Worm (Caenorhabditis elegans) whole organism, L4 larva: ENCODE data around the gene T04A8.18.

ENCODE experiments used
- D1046.2 ChIP-seq: fragments of 200-800 bp; sonication (Bioruptor generic); IDR thresholded peaks from 2 replicates; pipeline ENCODE4 v1.3.6; 2022; ENCODE audit warnings: missing genetic modification characterization, missing compliant biosample characterization
- F10B5.3 ChIP-seq: sonication (generic microtip); optimal IDR thresholded peaks from 2 replicates; lab custom pipeline; 2016; ENCODE audit warnings: mild to moderate bottlenecking, missing genetic modification characterization, missing compliant biosample characterization
- F49E8.2 ChIP-seq: sonication (generic microtip); optimal IDR thresholded peaks from 2 replicates; lab custom pipeline; 2016; ENCODE audit warnings: missing compliant biosample characterization, mild to moderate bottlenecking, missing genetic modification characterization, borderline replicate concordance
- T20F7.1 ChIP-seq: fragments of 200-800 bp; sonication (Bioruptor generic); optimal IDR thresholded peaks from 2 replicates; lab custom pipeline; 2018; ENCODE audit warnings: mild to moderate bottlenecking, missing genetic modification characterization, missing compliant biosample characterization
- aha-1 ChIP-seq: fragments of 150-350 bp; peaks from one replicate; lab custom pipeline; 2014; ENCODE audit warnings: missing biosample characterization, missing genetic modification characterization
- arid-1 ChIP-seq: fragments of 200-800 bp; sonication (Bioruptor generic); conservative IDR thresholded peaks from 2 replicates; pipeline ENCODE4 v1.3.6; 2022; ENCODE audit warnings: missing genetic modification reagents, missing genetic modification characterization, missing compliant biosample characterization
- ceh-32 ChIP-seq: sonication (generic microtip); optimal IDR thresholded peaks from 2 replicates; lab custom pipeline; 2016; ENCODE audit warnings: mild to moderate bottlenecking, missing genetic modification characterization, missing compliant biosample characterization; ENCODE audit not compliant: poor library complexity
- ceh-62 ChIP-seq: sonication (generic microtip); optimal IDR thresholded peaks from 2 replicates; lab custom pipeline; 2017; ENCODE audit warnings: missing biosample characterization, missing genetic modification characterization
- ceh-82 ChIP-seq: sonication (generic microtip); optimal IDR thresholded peaks from 2 replicates; lab custom pipeline; 2017; ENCODE audit warnings: missing biosample characterization, missing genetic modification characterization
- cey-2 ChIP-seq: sonication (generic microtip); optimal IDR thresholded peaks from 3 replicates; lab custom pipeline; 2017; ENCODE audit warnings: missing genetic modification characterization, mild to moderate bottlenecking, missing compliant biosample characterization, antibody characterized with exemption, borderline replicate concordance; ENCODE audit not compliant: insufficient read depth
- daf-16 ChIP-seq, 3 experiments: sonication (generic microtip); optimal IDR thresholded peaks; 2 replicates each; lab custom pipeline; 2016 to 2017; ENCODE audit warnings: missing genetic modification characterization in 3 of 3, missing genetic modification reagents in 3 of 3, mild to moderate bottlenecking in 2 of 3, missing compliant biosample characterization in 2 of 3, missing biosample characterization in 1 of 3, moderate library complexity in 1 of 3
- dpl-1 ChIP-seq: fragments of 150-350 bp; optimal IDR thresholded peaks from 2 replicates; lab custom pipeline; 2014; ENCODE audit warnings: missing biosample characterization, missing genetic modification reagents, missing genetic modification characterization
- dve-1 ChIP-seq: sonication (generic microtip); optimal IDR thresholded peaks from 2 replicates; lab custom pipeline; 2017; ENCODE audit warnings: antibody characterized with exemption, mild to moderate bottlenecking, missing genetic modification characterization, missing compliant biosample characterization; ENCODE audit not compliant: insufficient read depth
- hif-1 ChIP-seq, 2 experiments: sonication (generic microtip); optimal IDR thresholded peaks; 2 replicates each; lab custom pipeline; 2016 to 2017; ENCODE audit warnings: missing compliant biosample characterization in 2 of 2, missing genetic modification characterization in 2 of 2, missing genetic modification reagents in 2 of 2, missing genotype in 2 of 2, mild to moderate bottlenecking in 1 of 2
- hlh-11 ChIP-seq: fragments of 200-800 bp; sonication (Bioruptor generic); optimal IDR thresholded peaks from 2 replicates; lab custom pipeline; 2018; ENCODE audit warnings: mild to moderate bottlenecking, missing genetic modification characterization, missing compliant biosample characterization
- hlh-30 ChIP-seq: sonication (generic microtip); optimal IDR thresholded peaks from 2 replicates; lab custom pipeline; 2017; ENCODE audit warnings: antibody characterized with exemption, mild to moderate bottlenecking, missing genetic modification characterization, missing compliant biosample characterization; ENCODE audit not compliant: insufficient read depth
- jun-1 ChIP-seq: fragments of 150-350 bp; optimal IDR thresholded peaks from 2 replicates; lab custom pipeline; 2014; ENCODE audit warnings: missing biosample characterization, missing genetic modification reagents, missing genetic modification characterization
- lin-1 ChIP-seq: fragments of 200-800 bp; sonication (Bioruptor generic); IDR thresholded peaks from 2 replicates; pipeline ENCODE4 v1.3.6; 2022; ENCODE audit warnings: missing genetic modification reagents, missing genetic modification characterization, missing compliant biosample characterization
- lin-38 ChIP-seq: fragments of 200-800 bp; sonication (Bioruptor generic); IDR thresholded peaks from 2 replicates; pipeline ENCODE4 v1.3.6; 2022; ENCODE audit warnings: missing genetic modification reagents, missing genetic modification characterization, missing compliant biosample characterization
- lin-39 ChIP-seq: fragments of 150-350 bp; optimal IDR thresholded peaks from 2 replicates; lab custom pipeline; 2014; ENCODE audit warnings: missing biosample characterization, missing genetic modification reagents, missing genetic modification characterization
- lsy-2 ChIP-seq, 2 experiments: fragments of 150-350 bp in 1 of 2; sonication (generic microtip) in 1 of 2; optimal IDR thresholded peaks; 2 replicates each; lab custom pipeline; 2014 to 2017; ENCODE audit warnings: missing biosample characterization in 2 of 2, missing genetic modification characterization in 2 of 2
- mdt-29 ChIP-seq: fragments of 200-800 bp; sonication (Bioruptor generic); IDR thresholded peaks from 2 replicates; pipeline ENCODE4 v1.3.6; 2022; ENCODE audit warnings: missing genetic modification reagents, missing genetic modification characterization, missing compliant biosample characterization
- mes-2 ChIP-seq: sonication (generic microtip); optimal IDR thresholded peaks from 2 replicates; lab custom pipeline; 2016; ENCODE audit warnings: missing genotype, mild to moderate bottlenecking, missing genetic modification characterization, missing compliant biosample characterization; ENCODE audit not compliant: poor library complexity, severe bottlenecking
- mxl-3 ChIP-seq: fragments of 200-800 bp; sonication (Bioruptor generic); optimal IDR thresholded peaks from 2 replicates; lab custom pipeline; 2018; ENCODE audit warnings: mild to moderate bottlenecking, missing genetic modification characterization, missing compliant biosample characterization
- nhr-28 ChIP-seq: fragments of 150-350 bp; optimal IDR thresholded peaks from 2 replicates; lab custom pipeline; 2014; ENCODE audit warnings: missing biosample characterization, missing genetic modification characterization
- nhr-41 ChIP-seq: fragments of 200-800 bp; sonication (Bioruptor generic); IDR thresholded peaks from 2 replicates; pipeline ENCODE4 v1.3.6; 2022; ENCODE audit warnings: missing genetic modification reagents, missing genetic modification characterization, missing compliant biosample characterization
- nhr-6 ChIP-seq: fragments of 150-350 bp; optimal IDR thresholded peaks from 2 replicates; lab custom pipeline; 2014; ENCODE audit warnings: missing biosample characterization, missing genetic modification characterization
- nhr-77 ChIP-seq: fragments of 150-350 bp; optimal IDR thresholded peaks from 2 replicates; lab custom pipeline; 2014; ENCODE audit warnings: missing biosample characterization, missing genetic modification characterization
- sdz-12 ChIP-seq: fragments of 200-800 bp; sonication (Bioruptor generic); optimal IDR thresholded peaks from 2 replicates; lab custom pipeline; 2018; ENCODE audit warnings: mild to moderate bottlenecking, missing genetic modification characterization, missing compliant biosample characterization
- skn-1 ChIP-seq: fragments of 150-350 bp; optimal IDR thresholded peaks from 2 replicates; lab custom pipeline; 2014; ENCODE audit warnings: missing biosample characterization, missing genetic modification characterization
- tra-1 ChIP-seq: fragments of 200-800 bp; sonication (Bioruptor generic); IDR thresholded peaks from 2 replicates; pipeline ENCODE4 v1.3.6; 2022; ENCODE audit warnings: missing genetic modification reagents, missing genetic modification characterization, missing compliant biosample characterization
- unc-62 ChIP-seq, 3 experiments: fragments of 150-350 bp in 1 of 3; sonication (generic microtip); optimal IDR thresholded peaks in 2 of 3; peaks in 1 of 3; 1 replicate in 1 of 3; 2 replicates in 2 of 3; lab custom pipeline; 2014 to 2017; ENCODE audit warnings: missing biosample characterization in 3 of 3, missing genetic modification characterization in 3 of 3, missing genetic modification reagents in 3 of 3, missing genotype in 1 of 3
- zfp-3 ChIP-seq: fragments of 200-800 bp; sonication (Bioruptor generic); conservative IDR thresholded peaks from 2 replicates; pipeline ENCODE4 v1.3.6; 2022; ENCODE audit warnings: missing genetic modification reagents, missing genetic modification characterization, missing compliant biosample characterization

Gene T04A8.18

DNA sequence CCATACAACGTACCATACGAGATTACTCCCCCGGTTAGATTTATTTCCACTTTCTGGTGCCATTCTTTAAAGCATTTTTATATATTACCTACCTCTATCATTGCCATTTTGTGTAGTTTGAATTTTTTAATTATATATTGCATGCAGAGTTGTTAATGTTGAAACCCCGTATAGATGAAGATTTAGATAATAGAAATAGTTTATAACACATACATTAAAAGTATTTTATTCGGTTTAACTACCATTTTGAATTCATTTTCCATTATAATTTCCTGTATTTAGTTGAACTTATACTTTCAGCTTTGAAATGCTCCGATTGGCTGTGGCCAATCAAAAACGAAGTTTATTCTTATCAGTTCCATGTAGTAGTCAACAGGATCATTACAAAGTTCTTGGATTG, 11.2 kb upstream of the T04A8.18 start, which contains the start of gene dnj-18:
dnj-18 (plus strand) TSS at position 301 of the 400 bp plus-strand sequence.
- TF ChIP-seq F49E8.2 (tag; lab: Kevin White, UChicago) (no peak), daf-16 (GFP tag; optimal IDR thresholded peaks at IDR 0.05; lab: Kevin White, UChicago) (no peak), daf-16 (tag; optimal IDR thresholded peaks at IDR 0.05; lab: Kevin White, UChicago) (peak; percentile 11)

ce11 chrIII:4699922-4700321, 9.1 kb upstream of the T04A8.18 start, which contains the start of gene sel-13:
TSS of gene sel-13 (minus strand) at chrIII:4700224.
- TF ChIP-seq D1046.2 (GFP tag; lab: Robert Waterston, UW), result no peak
- peak; percentile 93 for TF ChIP-seq aha-1 (tag; lab: Kevin White, UChicago)

DNA sequence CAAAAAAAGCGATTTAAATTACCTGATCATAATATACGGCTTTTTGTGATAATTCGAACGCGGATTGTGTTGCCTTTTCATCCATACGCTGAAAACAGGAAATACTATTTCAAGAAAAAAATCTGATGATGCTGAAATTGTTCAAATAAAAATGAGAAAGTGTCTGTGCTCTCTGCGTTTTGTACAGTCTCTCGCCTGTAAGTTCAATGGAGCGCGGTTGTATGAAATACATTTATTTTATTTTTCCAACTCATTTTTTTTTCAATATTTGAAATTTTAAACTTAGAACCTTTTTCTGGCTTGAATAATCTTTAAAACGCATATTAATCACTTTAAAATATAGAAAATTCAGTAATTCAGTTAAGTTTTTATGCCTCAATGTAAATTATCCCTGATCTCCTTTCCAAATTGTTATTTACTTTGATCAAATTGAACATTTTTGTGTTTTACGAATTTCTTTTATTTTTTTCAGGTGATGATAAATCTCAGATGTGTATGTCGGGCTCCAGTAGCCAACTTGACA, 5.0 kb upstream of the T04A8.18 start, which contains the start of the genes clp-2 and mrpl-16:
clp-2 (minus strand) TSS at position 94 of the 523 bp plus-strand sequence.
mrpl-16 (plus strand) TSS at position 473 of the 523 bp plus-strand sequence.
- TF ChIP-seq aha-1 (tag; lab: Kevin White, UChicago) (peak; percentile 33), lsy-2 (tag; optimal IDR thresholded peaks at IDR 0.05; lab: Kevin White, UChicago) (peak in 1 of 2 experiments; percentile 55), lin-38 (GFP tag; lab: Robert Waterston, UW) (peak; percentile 82), dpl-1 (GFP tag; lab: Kevin White, UChicago) (peak; percentile 22), nhr-41 (GFP tag; lab: Robert Waterston, UW) (no peak), T20F7.1 (GFP tag; lab: Kevin White, UChicago) (no peak), ceh-32 (tag; lab: Kevin White, UChicago) (no peak), ceh-82 (tag; lab: Kevin White, UChicago) (no peak), zfp-3 (GFP tag; lab: Robert Waterston, UW) (no peak), sdz-12 (GFP tag; lab: Kevin White, UChicago) (no peak), nhr-6 (tag; lab: Kevin White, UChicago) (no peak), mes-2 (peak; percentile 72), daf-16 (GFP tag; optimal IDR thresholded peaks at IDR 0.05; lab: Kevin White, UChicago) (no peak), daf-16 (tag; optimal IDR thresholded peaks at IDR 0.05; lab: Kevin White, UChicago) (no peak), nhr-28 (tag; lab: Kevin White, UChicago) (peak; percentile 2), tra-1 (GFP tag; lab: Robert Waterston, UW) (no peak), ceh-62 (tag; lab: Kevin White, UChicago) (no peak), jun-1 (no peak), hlh-30 (tag; lab: Kevin White, UChicago) (no peak), dve-1 (no peak)

DNA sequence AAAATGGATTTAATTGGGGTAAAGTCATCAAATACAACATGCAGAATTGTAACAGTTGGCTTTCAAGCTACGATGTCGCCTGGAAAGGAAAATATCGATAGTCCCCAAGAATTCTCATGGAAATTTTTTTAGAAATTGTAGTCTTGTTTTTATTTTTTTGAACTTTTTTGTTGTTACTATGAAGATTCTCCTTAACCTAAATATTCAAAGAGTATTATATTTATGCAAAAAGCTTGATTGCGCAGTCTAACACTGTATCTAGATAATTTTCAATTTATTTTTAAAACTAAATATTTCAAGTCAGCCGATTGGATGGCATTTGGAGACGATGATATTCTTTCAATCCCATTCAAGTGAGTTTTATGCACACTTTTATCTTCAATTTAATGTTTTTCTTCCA, 3.8 kb upstream of the T04A8.18 start, which contains the start of gene pgap-2:
pgap-2 (plus strand) TSS at position 301 of the 400 bp plus-strand sequence.
- TF ChIP-seq unc-62 (GFP tag; optimal IDR thresholded peaks at IDR 0.05 in 1 of 2; lab: Kevin White, UChicago) (peak in 1 of 2 experiments; percentile 5), unc-62 (tag; optimal IDR thresholded peaks at IDR 0.05; lab: Kevin White, UChicago) (no peak), lin-1 (GFP tag; lab: Robert Waterston, UW) (no peak)

ce11 chrIII:4706678-4707077, 2.3 kb upstream of the T04A8.18 start, which contains the start of gene T04A8.13:
TSS of gene T04A8.13 (plus strand) at chrIII:4706978.
- TF ChIP-seq ceh-82 (tag; lab: Kevin White, UChicago) (no peak), arid-1 (no peak), ceh-62 (tag; lab: Kevin White, UChicago) (no peak), lin-39 (tag; lab: Kevin White, UChicago) (no peak), ceh-32 (tag; lab: Kevin White, UChicago) (no peak), skn-1 (tag; lab: Kevin White, UChicago) (no peak), unc-62 (GFP tag; optimal IDR thresholded peaks at IDR 0.05 in 1 of 2; lab: Kevin White, UChicago) (no peak), unc-62 (tag; optimal IDR thresholded peaks at IDR 0.05; lab: Kevin White, UChicago) (no peak), mdt-29 (GFP tag; lab: Robert Waterston, UW) (no peak), nhr-77 (no peak), mxl-3 (no peak), F10B5.3 (tag; lab: Kevin White, UChicago) (no peak), hif-1 (tag; optimal IDR thresholded peaks at IDR 0.05; lab: Kevin White, UChicago) (no peak), hlh-11 (tag; lab: Kevin White, UChicago) (no peak), zfp-3 (GFP tag; lab: Robert Waterston, UW) (no peak), cey-2 (tag; lab: Kevin White, UChicago) (no peak)
